Worm (Caenorhabditis elegans) whole organism, mixed stage, embryonic: ENCODE measurements around the gene gegf-1.

Experiments
- M03D4.4 ChIP-seq: sonication (generic microtip); optimal IDR thresholded peaks from 2 replicates; lab custom pipeline; 2017; ENCODE audit warnings: mild to moderate bottlenecking, missing genetic modification characterization, missing compliant biosample characterization
- bed-3 ChIP-seq: fragments of 200-800 bp; sonication (Bioruptor generic); optimal IDR thresholded peaks from 3 replicates; lab custom pipeline; 2018; ENCODE audit warnings: mild to moderate bottlenecking, missing genetic modification characterization, moderate library complexity, missing compliant biosample characterization
- blmp-1 ChIP-seq: fragments of 150-350 bp; optimal IDR thresholded peaks from 2 replicates; lab custom pipeline; 2014; ENCODE audit warnings: missing biosample characterization, missing genetic modification characterization
- ceh-39 ChIP-seq: fragments of 150-350 bp; optimal IDR thresholded peaks from 2 replicates; lab custom pipeline; 2014; ENCODE audit warnings: missing biosample characterization, missing genetic modification characterization
- ceh-43 ChIP-seq: fragments of 200-800 bp; sonication (Bioruptor generic); optimal IDR thresholded peaks from 2 replicates; lab custom pipeline; 2018; ENCODE audit warnings: mild to moderate bottlenecking, missing genetic modification characterization, moderate library complexity, missing compliant biosample characterization
- ces-1 ChIP-seq: fragments of 150-350 bp; optimal IDR thresholded peaks from 2 replicates; lab custom pipeline; 2014; ENCODE audit warnings: missing biosample characterization, missing genetic modification reagents, missing genetic modification characterization
- cnd-1 ChIP-seq: fragments of 200-800 bp; sonication (Bioruptor generic); optimal IDR thresholded peaks from 2 replicates; lab custom pipeline; 2018; ENCODE audit warnings: mild to moderate bottlenecking, missing genetic modification characterization, missing compliant biosample characterization
- drap-1 ChIP-seq: fragments of 200-800 bp; sonication (Bioruptor generic); optimal IDR thresholded peaks from 3 replicates; lab custom pipeline; 2018; ENCODE audit warnings: mild to moderate bottlenecking, missing genetic modification characterization, missing compliant biosample characterization
- elt-3 ChIP-seq: fragments of 150-350 bp; optimal IDR thresholded peaks from 2 replicates; lab custom pipeline; 2014; ENCODE audit warnings: missing biosample characterization, missing genetic modification characterization
- flh-1 ChIP-seq: fragments of 200-800 bp; sonication (Bioruptor generic); optimal IDR thresholded peaks from 2 replicates; lab custom pipeline; 2018; ENCODE audit warnings: mild to moderate bottlenecking, missing genetic modification characterization, moderate library complexity, missing compliant biosample characterization
- ham-2 ChIP-seq: fragments of 200-800 bp; sonication (Bioruptor generic); optimal IDR thresholded peaks from 2 replicates; lab custom pipeline; 2018; ENCODE audit warnings: mild to moderate bottlenecking, missing genetic modification characterization, missing compliant biosample characterization
- hlh-1 ChIP-seq: fragments of 150-350 bp; optimal IDR thresholded peaks from 2 replicates; lab custom pipeline; 2014; ENCODE audit warnings: missing biosample characterization, missing genetic modification reagents, missing genetic modification characterization
- lin-13 ChIP-seq: fragments of 150-350 bp; optimal IDR thresholded peaks from 2 replicates; lab custom pipeline; 2014; ENCODE audit warnings: missing biosample characterization, missing genetic modification characterization
- lin-32 ChIP-seq: fragments of 200-800 bp; sonication (Bioruptor generic); optimal IDR thresholded peaks from 2 replicates; lab custom pipeline; 2018; ENCODE audit warnings: mild to moderate bottlenecking, missing genetic modification characterization, missing compliant biosample characterization
- lsy-2 ChIP-seq: fragments of 150-350 bp; optimal IDR thresholded peaks from 2 replicates; lab custom pipeline; 2014; ENCODE audit warnings: missing biosample characterization, missing genetic modification characterization
- mab-5 ChIP-seq: fragments of 150-350 bp; optimal IDR thresholded peaks from 2 replicates; lab custom pipeline; 2014; ENCODE audit warnings: missing biosample characterization, missing genetic modification characterization
- mep-1 ChIP-seq: fragments of 150-350 bp; optimal IDR thresholded peaks from 2 replicates; lab custom pipeline; 2017; ENCODE audit warnings: missing biosample characterization, missing genetic modification reagents, missing genetic modification characterization, inconsistent platforms
- mls-2 ChIP-seq: sonication (generic microtip); optimal IDR thresholded peaks from 2 replicates; lab custom pipeline; 2016; ENCODE audit warnings: mild to moderate bottlenecking, missing genetic modification characterization, moderate library complexity, missing compliant biosample characterization
- nhr-12 ChIP-seq: fragments of 150-350 bp; optimal IDR thresholded peaks from 2 replicates; lab custom pipeline; 2014; ENCODE audit warnings: missing biosample characterization, missing genetic modification characterization
- nhr-2 ChIP-seq: fragments of 150-350 bp; optimal IDR thresholded peaks from 2 replicates; lab custom pipeline; 2014; ENCODE audit warnings: missing biosample characterization, missing genetic modification characterization
- nhr-237 ChIP-seq: fragments of 150-350 bp; optimal IDR thresholded peaks from 2 replicates; lab custom pipeline; 2014; ENCODE audit warnings: missing biosample characterization, missing genetic modification characterization
- nhr-28 ChIP-seq: fragments of 150-350 bp; optimal IDR thresholded peaks from 2 replicates; lab custom pipeline; 2014; ENCODE audit warnings: missing biosample characterization, missing genetic modification characterization
- nhr-76 ChIP-seq: sonication (generic microtip); optimal IDR thresholded peaks from 2 replicates; lab custom pipeline; 2017; ENCODE audit warnings: missing biosample characterization, missing genetic modification characterization
- pha-4 ChIP-seq: fragments of 150-350 bp; optimal IDR thresholded peaks from 2 replicates; lab custom pipeline; 2018; ENCODE audit warnings: missing biosample characterization, missing genetic modification reagents, missing genetic modification characterization
- sptf-1 ChIP-seq: sonication (generic microtip); optimal IDR thresholded peaks from 2 replicates; lab custom pipeline; 2017; ENCODE audit warnings: mild to moderate bottlenecking, missing genetic modification characterization, moderate library complexity, missing compliant biosample characterization
- tbx-8 ChIP-seq: fragments of 200-800 bp; sonication (Bioruptor generic); optimal IDR thresholded peaks from 2 replicates; lab custom pipeline; 2018; ENCODE audit warnings: mild to moderate bottlenecking, missing genetic modification characterization, moderate library complexity, missing compliant biosample characterization
- unc-120 ChIP-seq: sonication (generic microtip); optimal IDR thresholded peaks from 2 replicates; lab custom pipeline; 2017; ENCODE audit warnings: missing genetic modification characterization, missing compliant biosample characterization; ENCODE audit not compliant: poor library complexity, severe bottlenecking
- unc-62 ChIP-seq: fragments of 150-350 bp; optimal IDR thresholded peaks from 2 replicates; lab custom pipeline; 2014; ENCODE audit warnings: missing biosample characterization, missing genetic modification reagents, missing genetic modification characterization
- zip-8 ChIP-seq: fragments of 150-350 bp; optimal IDR thresholded peaks from 2 replicates; lab custom pipeline; 2014; ENCODE audit warnings: missing biosample characterization, missing genetic modification characterization
- ztf-11 ChIP-seq: fragments of 150-350 bp; optimal IDR thresholded peaks from 2 replicates; lab custom pipeline; 2014; ENCODE audit warnings: missing biosample characterization, missing genetic modification characterization

The gegf-1 gene

ce11 chrIV:189087-189486 is 31.4 kb upstream of the gegf-1 start:
- no peak for TF ChIP-seq ztf-11 (tag; lab: Kevin White, UChicago)
- TF ChIP-seq lin-32 (GFP tag; lab: Kevin White, UChicago): no peak
- no peak for TF ChIP-seq nhr-12 (tag; lab: Kevin White, UChicago)
- TF ChIP-seq sptf-1 (tag; lab: Kevin White, UChicago): no peak
- no peak for TF ChIP-seq ceh-39 (tag; lab: Kevin White, UChicago)
- TF ChIP-seq zip-8 (tag; lab: Kevin White, UChicago): no peak
- no peak for TF ChIP-seq ceh-43
- no peak for TF ChIP-seq nhr-2
- TF ChIP-seq mab-5: no peak
- no peak for TF ChIP-seq lsy-2
- no peak for TF ChIP-seq pha-4 (tag; lab: Kevin White, UChicago)
- TF ChIP-seq nhr-237: no peak
- no peak for TF ChIP-seq drap-1 (GFP tag; lab: Kevin White, UChicago)

- TF ChIP-seq nhr-28: no peak
- no peak for TF ChIP-seq mab-5
- no peak for TF ChIP-seq blmp-1 (tag; lab: Kevin White, UChicago)
- no peak for TF ChIP-seq mep-1 (tag; lab: Kevin White, UChicago)
Measured at ce11 chrIV:187336-187735, 29.6 kb upstream of the gegf-1 start.

ce11 chrIV:186110-186509 is 28.4 kb upstream of the gegf-1 start:
- peak; percentile 23 for TF ChIP-seq hlh-1 (tag; lab: Kevin White, UChicago)
- no peak for TF ChIP-seq nhr-28
- TF ChIP-seq ces-1 (GFP tag; lab: Kevin White, UChicago): peak; percentile 71

- no peak for TF ChIP-seq mab-5
- TF ChIP-seq ham-2 (GFP tag; lab: Kevin White, UChicago): no peak
- no peak for TF ChIP-seq flh-1
- no peak for TF ChIP-seq bed-3 (GFP tag; lab: Kevin White, UChicago)
- no peak for TF ChIP-seq nhr-12 (tag; lab: Kevin White, UChicago)
- TF ChIP-seq M03D4.4 (tag; lab: Kevin White, UChicago): no peak
Measured at ce11 chrIV:184184-184583, 26.5 kb upstream of the gegf-1 start, which contains the start of gene pnc-1. TSS of gene pnc-1 (plus strand) at chrIV:184484.

ce11 chrIV:183519-183918 is 25.8 kb upstream of the gegf-1 start:
- TF ChIP-seq hlh-1 (tag; lab: Kevin White, UChicago): no peak

- TF ChIP-seq tbx-8 (GFP tag; lab: Kevin White, UChicago) (no peak), lin-13 (tag; lab: Kevin White, UChicago) (no peak), hlh-1 (tag; lab: Kevin White, UChicago) (no peak), lin-32 (GFP tag; lab: Kevin White, UChicago) (no peak), cnd-1 (no peak), unc-120 (tag; lab: Kevin White, UChicago) (no peak), lsy-2 (no peak), ceh-39 (tag; lab: Kevin White, UChicago) (no peak), unc-62 (GFP tag; lab: Kevin White, UChicago) (no peak), ceh-43 (no peak), drap-1 (GFP tag; lab: Kevin White, UChicago) (no peak), M03D4.4 (tag; lab: Kevin White, UChicago) (no peak), sptf-1 (tag; lab: Kevin White, UChicago) (no peak), nhr-2 (no peak), ham-2 (GFP tag; lab: Kevin White, UChicago) (no peak), mls-2 (no peak), pha-4 (tag; lab: Kevin White, UChicago) (no peak), nhr-76 (tag; lab: Kevin White, UChicago) (no peak), elt-3 (tag; lab: Kevin White, UChicago) (no peak), ztf-11 (tag; lab: Kevin White, UChicago) (no peak)
Measured at ce11 chrIV:179700-180099, 22.0 kb upstream of the gegf-1 start.
